Fruit fly (Drosophila melanogaster): ENCODE results near the gene CG8924.
A peak's percentile ranks its signal among the peaks of the same experiment; 100 is the strongest.

The CG8924 gene

DNA sequence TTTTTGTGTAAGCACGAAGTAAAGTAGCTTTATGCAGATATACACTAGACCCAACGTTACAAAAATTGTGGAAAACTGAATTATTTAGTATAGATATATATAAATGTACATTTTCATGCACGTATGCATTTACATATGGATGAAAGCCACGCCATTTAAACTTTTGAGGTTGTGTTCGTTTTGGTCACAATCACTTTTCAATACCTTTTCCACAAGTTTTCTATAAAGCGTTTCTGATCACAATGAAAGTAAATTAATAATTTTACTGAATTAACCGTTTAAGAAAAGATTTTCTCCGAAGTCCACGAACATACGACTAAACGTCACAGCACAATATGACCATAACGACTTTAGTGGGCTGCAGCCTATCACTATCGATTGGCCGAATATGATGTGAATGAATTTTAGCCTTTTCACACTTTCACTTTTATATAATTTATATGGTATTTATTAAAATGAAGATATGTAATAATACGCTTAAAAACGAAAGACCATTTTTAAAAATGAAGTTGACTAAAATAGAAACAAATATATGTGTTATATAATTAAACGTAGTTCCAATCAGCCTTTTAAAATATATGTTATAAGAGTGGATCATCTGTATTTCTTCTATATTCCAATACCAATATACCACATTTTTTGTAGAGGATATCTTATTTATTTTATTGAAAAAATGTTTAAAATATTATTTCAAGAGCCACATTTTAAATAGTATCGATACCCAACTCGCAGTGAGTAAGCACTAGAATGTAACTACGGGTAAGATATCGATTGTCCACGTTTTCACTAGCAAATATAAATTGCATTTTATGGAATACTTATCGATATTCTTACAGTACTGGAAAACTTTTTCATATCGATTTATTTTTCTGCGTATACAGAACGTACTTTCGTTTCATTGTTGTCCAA lies 51.0 kb downstream of the CG8924 start, which contains the start of the genes CG46312, eIF5 and exd:
Gene CG46312, minus strand, starts transcription at position 357 of the 909 bp plus-strand sequence.
Gene eIF5, minus strand, starts transcription at position 357 of the 909 bp plus-strand sequence.
Gene exd, plus strand, starts transcription at position 851 of the 909 bp plus-strand sequence.
- TF ChIP-seq prd (optimal IDR thresholded peaks at IDR 0.05) (no peak), prd (GFP tag; IDR thresholded peaks at IDR 0.05) (no peak), Drgx (GFP tag; IDR thresholded peaks at IDR 0.05) (no peak), Bteb2 (GFP tag; optimal IDR thresholded peaks at IDR 0.05) (no peak), luna (GFP tag; optimal IDR thresholded peaks at IDR 0.05) (no peak), CG10321 (GFP tag; IDR thresholded peaks at IDR 0.05) (no peak), CG17186 (GFP tag; optimal IDR thresholded peaks at IDR 0.05) (no peak), CG12769 (tag; optimal IDR thresholded peaks at IDR 0.05) (no peak), ato (GFP tag; IDR thresholded peaks at IDR 0.05; ENCODE audit: partially characterized antibody) (peak; percentile 63), sob (GFP tag; IDR thresholded peaks at IDR 0.05) (no peak), row (GFP tag; IDR thresholded peaks at IDR 0.05) (peak; percentile 47), br (optimal IDR thresholded peaks at IDR 0.05) (no peak), gt (GFP tag; IDR thresholded peaks at IDR 0.05) (no peak), CG17568 (GFP tag; optimal IDR thresholded peaks at IDR 0.05) (no peak), amos (GFP tag; IDR thresholded peaks at IDR 0.05; ENCODE audit: partially characterized antibody) (peak; percentile 81; the same call in 1 of the 2 replicates), Neu2 (GFP tag; optimal IDR thresholded peaks at IDR 0.05; ENCODE audit: borderline replicate concordance) (no peak), CG4328 (GFP tag; optimal IDR thresholded peaks at IDR 0.05) (no peak), Xrp1 (GFP tag; IDR thresholded peaks at IDR 0.05) (no peak), ssp (GFP tag; IDR thresholded peaks at IDR 0.05) (peak; percentile 83), CG12744 (GFP tag; optimal IDR thresholded peaks at IDR 0.05) (no peak), CG9727 (GFP tag; optimal IDR thresholded peaks at IDR 0.05) (peak; percentile 20), trh (GFP tag; optimal IDR thresholded peaks at IDR 0.05) (no peak), gce (GFP tag; IDR thresholded peaks at IDR 0.05) (no peak), CG1024 (GFP tag; IDR thresholded peaks at IDR 0.05) (peak; percentile 28; the same call in 1 of the 2 replicates), kni (GFP tag; optimal IDR thresholded peaks at IDR 0.05) (no peak), al (GFP tag; IDR thresholded peaks at IDR 0.05) (no peak), nau (GFP tag; optimal IDR thresholded peaks at IDR 0.05) (no peak), eve (GFP tag; optimal IDR thresholded peaks at IDR 0.05) (no peak), CG8478 (optimal IDR thresholded peaks at IDR 0.05) (no peak), Dfd (GFP tag; optimal IDR thresholded peaks at IDR 0.05) (peak in 1 of 2 experiments; percentile 21), CG6765 (GFP tag; optimal IDR thresholded peaks at IDR 0.05) (no peak), Doc2 (GFP tag; IDR thresholded peaks at IDR 0.05) (no peak), bigmax (GFP tag; optimal IDR thresholded peaks at IDR 0.05) (peak; percentile 67), CG2889 (GFP tag; IDR thresholded peaks at IDR 0.05) (no peak), hth (optimal IDR thresholded peaks at IDR 0.05) (no peak), Usf (GFP tag; optimal IDR thresholded peaks at IDR 0.05) (no peak), GATAe (GFP tag; conservative IDR thresholded peaks at IDR 0.05) (no peak), Fer2 (tag; optimal IDR thresholded peaks at IDR 0.05) (no peak), YL-1 (GFP tag; optimal IDR thresholded peaks at IDR 0.05) (no peak), CG3995 (GFP tag; optimal IDR thresholded peaks at IDR 0.05) (peak; percentile 12), Mad (GFP tag; optimal IDR thresholded peaks at IDR 0.05) (no peak), Sin3A (optimal IDR thresholded peaks at IDR 0.05) (no peak), gfzf (GFP tag; optimal IDR thresholded peaks at IDR 0.05) (peak; percentile 42), chn (GFP tag; optimal IDR thresholded peaks at IDR 0.05) (no peak), Ssrp (tag; optimal IDR thresholded peaks at IDR 0.05) (peak; percentile 13), CG31224 (GFP tag; IDR thresholded peaks at IDR 0.05) (no peak), CG4282 (GFP tag; optimal IDR thresholded peaks at IDR 0.05) (no peak), Atf6 (GFP tag; IDR thresholded peaks at IDR 0.05) (no peak), chinmo (GFP tag; IDR thresholded peaks at IDR 0.05; ENCODE audit: partially characterized antibody) (peak; percentile 79; the same call in 2 of the 4 replicates), cato (GFP tag; optimal IDR thresholded peaks at IDR 0.05; ENCODE audit: borderline replicate concordance) (no peak), nom (GFP tag; optimal IDR thresholded peaks at IDR 0.05) (peak; percentile 15)

Measured in whole organism, embryonic.